Fruit fly (Drosophila melanogaster): ENCODE measurements around the gene CG14304.

CG14304 gene

dm6 chr3R:18633099-18633498 lies 12.0 kb upstream of the CG14304 start:
- TF ChIP-seq bowl (GFP tag; IDR thresholded peaks at IDR 0.05) (no peak), CoRest (tag; optimal IDR thresholded peaks at IDR 0.05) (peak; percentile 28), row (GFP tag; IDR thresholded peaks at IDR 0.05) (peak; percentile 56), crol (GFP tag; IDR thresholded peaks at IDR 0.05) (no peak), slbo (GFP tag; IDR thresholded peaks at IDR 0.05) (0 out of 2 replicates have a peak, but pooled peaks have one; percentile 8), toy (GFP tag; IDR thresholded peaks at IDR 0.05) (no peak), ssp (GFP tag; IDR thresholded peaks at IDR 0.05) (no peak), oc (tag; optimal IDR thresholded peaks at IDR 0.05) (peak; percentile 6), az2 (GFP tag; optimal IDR thresholded peaks at IDR 0.05) (no peak), CG2120 (GFP tag; optimal IDR thresholded peaks at IDR 0.05) (peak; percentile 6), CG17385 (GFP tag; optimal IDR thresholded peaks at IDR 0.05) (peak; percentile 1), Pdp1 (GFP tag; optimal IDR thresholded peaks at IDR 0.05) (peak in 1 of 2 experiments; percentile 69), CG6689 (GFP tag; IDR thresholded peaks at IDR 0.05) (0 out of 2 replicates have a peak, but pooled peaks have one; percentile 21), CG2116 (GFP tag; optimal IDR thresholded peaks at IDR 0.05) (no peak), gem (tag; optimal IDR thresholded peaks at IDR 0.05) (peak; percentile 51), Oli (tag; optimal IDR thresholded peaks at IDR 0.05) (peak; percentile 31), dan (GFP tag; IDR thresholded peaks at IDR 0.05) (no peak), fru (optimal IDR thresholded peaks at IDR 0.05) (no peak), p53 (GFP tag; optimal IDR thresholded peaks at IDR 0.05) (no peak), CG3995 (GFP tag; optimal IDR thresholded peaks at IDR 0.05) (no peak), CG8290 (GFP tag; optimal IDR thresholded peaks at IDR 0.05) (no peak), CG8290 (tag; optimal IDR thresholded peaks at IDR 0.05) (no peak), gsb-n (tag; optimal IDR thresholded peaks at IDR 0.05) (peak; percentile 20), CG10321 (GFP tag; IDR thresholded peaks at IDR 0.05) (no peak), lab (GFP tag; optimal IDR thresholded peaks at IDR 0.05) (peak; percentile 6), CG7357 (GFP tag; IDR thresholded peaks at IDR 0.05) (no peak), Sox102F (GFP tag; optimal IDR thresholded peaks at IDR 0.05) (peak; percentile 45), Abd-B (GFP tag; optimal IDR thresholded peaks at IDR 0.05) (peak; percentile 58), CG30431 (GFP tag; optimal IDR thresholded peaks at IDR 0.05) (no peak), Dp (GFP tag; optimal IDR thresholded peaks at IDR 0.05) (no peak), croc (GFP tag; conservative IDR thresholded peaks at IDR 0.05) (no peak), Drgx (GFP tag; IDR thresholded peaks at IDR 0.05) (peak; percentile 53; the same call in 1 of the 2 replicates), sens (GFP tag) (peak; percentile 61), CG10979 (tag; optimal IDR thresholded peaks at IDR 0.05) (no peak), dpn (GFP tag; optimal IDR thresholded peaks at IDR 0.05) (no peak), tio (GFP tag; optimal IDR thresholded peaks at IDR 0.05) (peak; percentile 6), CG30403 (GFP tag; optimal IDR thresholded peaks at IDR 0.05) (peak; percentile 1), dmrt99B (tag; optimal IDR thresholded peaks at IDR 0.05) (peak; percentile 50), vnd (GFP tag; IDR thresholded peaks at IDR 0.05; ENCODE audit: partially characterized antibody) (no peak), CG11504 (tag; optimal IDR thresholded peaks at IDR 0.05) (peak; percentile 57), CG15269 (tag; optimal IDR thresholded peaks at IDR 0.05) (no peak)

- TF ChIP-seq CG8924 (tag; optimal IDR thresholded peaks at IDR 0.05) (no peak), chinmo (GFP tag; IDR thresholded peaks at IDR 0.05; ENCODE audit: partially characterized antibody) (peak; percentile 74; the same call in 2 of the 4 replicates), hb (GFP tag; IDR thresholded peaks at IDR 0.05; ENCODE audit: partially characterized antibody) (peak; percentile 54; the same call in 2 of the 3 replicates), sna (GFP tag; IDR thresholded peaks at IDR 0.05; ENCODE audit: partially characterized antibody) (peak; percentile 60; the same call in 1 of the 2 replicates), knrl (GFP tag; IDR thresholded peaks at IDR 0.05; ENCODE audit: partially characterized antibody) (peak; percentile 44), CTCF (GFP tag; optimal IDR thresholded peaks at IDR 0.05) (peak; percentile 66), CG7963 (GFP tag; IDR thresholded peaks at IDR 0.05; ENCODE audit: partially characterized antibody) (peak; percentile 56; the same call in 2 of the 3 replicates), Pdp1 (GFP tag; optimal IDR thresholded peaks at IDR 0.05) (peak in 1 of 2 experiments; percentile 47), inv (GFP tag; IDR thresholded peaks at IDR 0.05; ENCODE audit: partially characterized antibody) (peak; percentile 17; the same call in 1 of the 2 replicates), scrt (GFP tag; optimal IDR thresholded peaks at IDR 0.05) (no peak), Atf3 (GFP tag; optimal IDR thresholded peaks at IDR 0.05) (peak; percentile 34), CG32772 (GFP tag; IDR thresholded peaks at IDR 0.05) (no peak), dpn (GFP tag; optimal IDR thresholded peaks at IDR 0.05) (no peak), HLH4C (GFP tag; IDR thresholded peaks at IDR 0.05; ENCODE audit: partially characterized antibody) (peak; percentile 78)
Measured at dm6 chr3R:18628311-18628811, 7.2 kb upstream of the CG14304 start.
